Fruit fly (Drosophila melanogaster) whole organism, prepupa: ENCODE measurements around the gene CG14961.
A peak's percentile ranks its signal among the peaks of the same experiment; 100 is the strongest.

Experiments
- CG10631 ChIP-seq: fragments of 200-800 bp; sonication (Bioruptor generic); optimal IDR thresholded peaks from 2 replicates; lab custom pipeline; 2016; ENCODE audit warnings: missing biosample characterization, missing genetic modification characterization
- CG10669 ChIP-seq: fragments of 200-800 bp; sonication (Bioruptor generic); optimal IDR thresholded peaks from 3 replicates; lab custom pipeline; 2018; ENCODE audit warnings: missing biosample characterization, mild to moderate bottlenecking, missing genetic modification characterization, moderate library complexity
- CG11294 ChIP-seq: fragments of 200-800 bp; sonication (Bioruptor generic); IDR thresholded peaks from 2 replicates; pipeline ENCODE4 v1.3.6; 2022; ENCODE audit warnings: missing biosample characterization, missing genetic modification characterization
- CG11762 ChIP-seq: fragments of 200-800 bp; sonication (Bioruptor generic); optimal IDR thresholded peaks from 3 replicates; lab custom pipeline; 2016; ENCODE audit warnings: missing biosample characterization, missing genetic modification characterization; ENCODE audit not compliant: insufficient read depth
- CG15336 ChIP-seq: fragments of 200-800 bp; sonication (Bioruptor generic); IDR thresholded peaks from 2 replicates; pipeline ENCODE4 v1.3.6; 2022; ENCODE audit warnings: missing biosample characterization, missing genetic modification characterization
- CG16779 ChIP-seq: fragments of 200-800 bp; sonication (Bioruptor generic); optimal IDR thresholded peaks from 3 replicates; lab custom pipeline; 2017; ENCODE audit warnings: missing biosample characterization, mild to moderate bottlenecking, missing genetic modification characterization
- CG3032 ChIP-seq: fragments of 200-800 bp; optimal IDR thresholded peaks from 2 replicates; lab custom pipeline; 2019; ENCODE audit warnings: missing biosample characterization, mild to moderate bottlenecking, missing genetic modification characterization, moderate library complexity
- CG32006 ChIP-seq: fragments of 200-800 bp; sonication (Bioruptor generic); optimal IDR thresholded peaks from 3 replicates; lab custom pipeline; 2017; ENCODE audit warnings: missing biosample characterization, mild to moderate bottlenecking, missing genetic modification characterization
- CG3919 ChIP-seq: fragments of 200-800 bp; sonication (Bioruptor generic); optimal IDR thresholded peaks from 3 replicates; lab custom pipeline; 2016; ENCODE audit warnings: missing biosample characterization, missing genetic modification characterization
- CG4318 ChIP-seq: fragments of 200-800 bp; sonication (Bioruptor generic); optimal IDR thresholded peaks from 3 replicates; lab custom pipeline; 2017; ENCODE audit warnings: missing biosample characterization, mild to moderate bottlenecking, missing genetic modification characterization
- CG6163 ChIP-seq: fragments of 200-800 bp; sonication (Bioruptor generic); IDR thresholded peaks from 3 replicates; pipeline ENCODE4 v1.3.6; 2022; ENCODE audit warnings: missing biosample characterization, missing genetic modification characterization
- CG6276 ChIP-seq: fragments of 200-800 bp; sonication (Bioruptor generic); optimal IDR thresholded peaks from 2 replicates; lab custom pipeline; 2017; ENCODE audit warnings: missing biosample characterization, mild to moderate bottlenecking, missing genetic modification characterization
- CG6792 ChIP-seq: fragments of 200-800 bp; sonication (Bioruptor generic); optimal IDR thresholded peaks from 3 replicates; lab custom pipeline; 2016; ENCODE audit warnings: missing biosample characterization, missing genetic modification characterization
- CG6808 ChIP-seq: fragments of 200-800 bp; sonication (Bioruptor generic); optimal IDR thresholded peaks from 3 replicates; lab custom pipeline; 2017; ENCODE audit warnings: missing biosample characterization, missing genetic modification characterization, mild to moderate bottlenecking, moderate library complexity, missing genetic modification reagents
- CG6854 ChIP-seq: fragments of 200-800 bp; sonication (Bioruptor generic); optimal IDR thresholded peaks from 2 replicates; lab custom pipeline; 2017; ENCODE audit warnings: missing biosample characterization, mild to moderate bottlenecking, missing genetic modification characterization
- CG7368 ChIP-seq: fragments of 200-800 bp; sonication (Bioruptor generic); optimal IDR thresholded peaks from 3 replicates; lab custom pipeline; 2016; ENCODE audit warnings: missing biosample characterization, missing genetic modification characterization
- CG8119 ChIP-seq: fragments of 200-800 bp; sonication (Bioruptor generic); IDR thresholded peaks from 3 replicates; pipeline ENCODE4 v1.3.6; 2022; ENCODE audit warnings: missing biosample characterization, missing genetic modification characterization
- CG8319 ChIP-seq: fragments of 200-800 bp; sonication (Bioruptor generic); optimal IDR thresholded peaks from 3 replicates; lab custom pipeline; 2016; ENCODE audit warnings: missing biosample characterization, missing genetic modification characterization
- CG9139 ChIP-seq: fragments of 200-800 bp; sonication (Bioruptor generic); optimal IDR thresholded peaks from 3 replicates; lab custom pipeline; 2017; ENCODE audit warnings: missing biosample characterization, mild to moderate bottlenecking, missing genetic modification characterization
- Eip75B ChIP-seq: fragments of 200-800 bp; sonication (Bioruptor generic); optimal IDR thresholded peaks from 3 replicates; lab custom pipeline; 2016; ENCODE audit warnings: missing biosample characterization, missing genetic modification characterization
- Eip78C ChIP-seq: fragments of 200-800 bp; sonication (Bioruptor generic); peaks from one replicate; lab custom pipeline; 2016; ENCODE audit warnings: missing biosample characterization, missing genetic modification characterization
- Eip93F ChIP-seq: fragments of 200-800 bp; sonication (Bioruptor generic); optimal IDR thresholded peaks from 2 replicates; lab custom pipeline; 2016; ENCODE audit warnings: missing biosample characterization, mild to moderate bottlenecking, missing genetic modification characterization
- Ets21C ChIP-seq: fragments of 200-800 bp; sonication (Bioruptor generic); optimal IDR thresholded peaks from 3 replicates; lab custom pipeline; 2016; ENCODE audit warnings: missing biosample characterization, missing genetic modification characterization
- Ets96B ChIP-seq: fragments of 200-800 bp; optimal IDR thresholded peaks from 2 replicates; lab custom pipeline; 2019; ENCODE audit warnings: missing biosample characterization, mild to moderate bottlenecking, missing genetic modification characterization, moderate library complexity
- Gug ChIP-seq: fragments of 200-800 bp; sonication (Bioruptor generic); IDR thresholded peaks from 2 replicates; pipeline ENCODE4 v1.3.6; 2022; ENCODE audit warnings: missing biosample characterization, missing genetic modification characterization
- Hr39 ChIP-seq: fragments of 200-800 bp; sonication (Bioruptor generic); optimal IDR thresholded peaks from 2 replicates; lab custom pipeline; 2016; ENCODE audit warnings: missing biosample characterization, missing genetic modification characterization
- Hr4 ChIP-seq: fragments of 200-800 bp; sonication (Bioruptor generic); optimal IDR thresholded peaks from 3 replicates; lab custom pipeline; 2016; ENCODE audit warnings: missing biosample characterization, missing genetic modification characterization
- Lpt ChIP-seq: fragments of 200-800 bp; sonication (Bioruptor generic); optimal IDR thresholded peaks from 3 replicates; lab custom pipeline; 2016; ENCODE audit warnings: missing biosample characterization, missing genetic modification characterization
- OdsH ChIP-seq: fragments of 200-800 bp; sonication (Bioruptor generic); optimal IDR thresholded peaks from 3 replicates; lab custom pipeline; 2016; ENCODE audit warnings: missing biosample characterization, missing genetic modification characterization
- Sox14 ChIP-seq: fragments of 200-800 bp; sonication (Bioruptor generic); optimal IDR thresholded peaks from 3 replicates; lab custom pipeline; 2016; ENCODE audit warnings: missing biosample characterization, missing genetic modification characterization
- Sox15 ChIP-seq: fragments of 200-800 bp; sonication (Bioruptor generic); optimal IDR thresholded peaks from 3 replicates; lab custom pipeline; 2016; ENCODE audit warnings: missing biosample characterization, missing genetic modification characterization
- achi ChIP-seq: fragments of 200-800 bp; sonication (Bioruptor generic); optimal IDR thresholded peaks from 3 replicates; lab custom pipeline; 2016; ENCODE audit warnings: missing biosample characterization, missing genetic modification characterization
- acj6 ChIP-seq: fragments of 200-800 bp; sonication (Bioruptor generic); optimal IDR thresholded peaks from 3 replicates; lab custom pipeline; 2016; ENCODE audit warnings: missing biosample characterization, missing genetic modification characterization
- dac ChIP-seq: fragments of 200-800 bp; sonication (Bioruptor generic); optimal IDR thresholded peaks from 2 replicates; lab custom pipeline; 2017; ENCODE audit warnings: missing biosample characterization, mild to moderate bottlenecking, missing genetic modification characterization
- dsx ChIP-seq: fragments of 200-800 bp; optimal IDR thresholded peaks from 3 replicates; lab custom pipeline; 2019; ENCODE audit warnings: missing biosample characterization, mild to moderate bottlenecking, missing genetic modification characterization, moderate library complexity; ENCODE audit not compliant: poor library complexity, severe bottlenecking
- eg ChIP-seq: fragments of 200-800 bp; sonication (Bioruptor generic); IDR thresholded peaks from 3 replicates; pipeline ENCODE4 v1.3.6; 2022; ENCODE audit warnings: missing biosample characterization, missing genetic modification characterization
- fd85E ChIP-seq: fragments of 200-800 bp; sonication (Bioruptor generic); optimal IDR thresholded peaks from 3 replicates; lab custom pipeline; 2016; ENCODE audit warnings: missing biosample characterization, missing genetic modification characterization
- fkh ChIP-seq: fragments of 200-800 bp; sonication (Bioruptor generic); optimal IDR thresholded peaks from 3 replicates; lab custom pipeline; 2017; ENCODE audit warnings: missing biosample characterization, mild to moderate bottlenecking, missing genetic modification characterization, moderate library complexity
- net ChIP-seq: fragments of 200-800 bp; sonication (Bioruptor generic); optimal IDR thresholded peaks from 3 replicates; lab custom pipeline; 2016; ENCODE audit warnings: missing biosample characterization, missing genetic modification characterization
- pdm3 ChIP-seq: fragments of 200-800 bp; sonication (Bioruptor generic); optimal IDR thresholded peaks from 3 replicates; lab custom pipeline; 2016; ENCODE audit warnings: missing biosample characterization, missing genetic modification characterization
- salr ChIP-seq, 2 experiments: fragments of 200-800 bp; sonication (Bioruptor generic); optimal IDR thresholded peaks; 3 replicates each; lab custom pipeline; 2016 to 2018; ENCODE audit warnings: missing biosample characterization in 2 of 2, missing genetic modification characterization in 2 of 2, mild to moderate bottlenecking in 1 of 2
- spab ChIP-seq: fragments of 200-800 bp; sonication (Bioruptor generic); optimal IDR thresholded peaks from 2 replicates; lab custom pipeline; 2017; ENCODE audit warnings: missing biosample characterization, mild to moderate bottlenecking, missing genetic modification characterization, missing genetic modification reagents
- ss ChIP-seq, 2 experiments: fragments of 200-800 bp; sonication (Bioruptor generic); optimal IDR thresholded peaks; 2 replicates in 1 of 2; 3 replicates in 1 of 2; lab custom pipeline; 2017 to 2018; ENCODE audit warnings: mild to moderate bottlenecking in 2 of 2, missing biosample characterization in 2 of 2, missing genetic modification characterization in 2 of 2, moderate library complexity in 1 of 2
- topi ChIP-seq: fragments of 200-800 bp; sonication (Bioruptor generic); optimal IDR thresholded peaks from 3 replicates; lab custom pipeline; 2016; ENCODE audit warnings: missing biosample characterization, missing genetic modification characterization

The CG14961 gene

DNA sequence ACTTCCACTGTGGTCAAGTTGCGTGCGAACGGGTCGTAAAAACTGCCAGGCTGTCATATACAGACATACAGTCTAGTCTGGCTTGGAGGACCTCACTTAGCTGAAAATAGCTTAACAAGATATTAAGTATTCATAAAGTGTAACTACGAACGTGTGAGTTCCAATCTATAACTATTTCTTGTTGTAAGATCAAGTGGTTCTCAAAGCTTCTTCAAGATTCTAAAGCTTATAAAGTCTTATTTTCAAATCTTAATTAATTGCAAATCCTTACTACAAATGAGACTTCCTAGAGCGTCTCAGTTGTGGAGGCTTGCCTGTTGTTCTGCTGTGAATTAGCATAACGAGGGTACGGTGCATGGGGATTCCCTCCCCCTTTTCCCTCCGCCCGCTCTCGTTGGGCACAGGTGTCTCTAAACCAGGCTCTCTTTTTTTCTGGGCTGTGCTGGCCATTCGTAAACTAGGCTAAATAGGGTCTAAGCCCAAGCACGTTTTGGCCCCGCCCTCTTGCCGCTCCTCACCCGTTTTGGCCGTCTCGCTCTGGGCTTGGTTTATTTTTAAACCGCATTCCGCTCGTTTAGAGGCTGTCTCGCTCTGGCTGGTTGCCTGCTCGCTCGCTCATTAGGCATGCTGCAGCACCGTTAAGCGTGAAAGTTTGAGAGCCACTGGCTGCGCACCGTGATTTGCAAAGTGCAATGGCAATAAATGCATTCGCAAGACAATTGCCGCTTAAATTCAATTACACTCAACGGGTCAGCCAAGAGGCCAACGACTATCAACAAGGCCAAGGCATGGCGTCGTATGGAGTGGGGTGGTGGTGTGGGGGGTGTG, 8.4 kb downstream of the CG14961 start (continued):
- TF ChIP-seq CG6808 (GFP tag; lab: Kevin White, UChicago) (peak; percentile 65), ss (GFP tag; optimal IDR thresholded peaks at IDR 0.05; lab: Kevin White, UChicago) (peak; percentile 67 to 96), salr (GFP tag; optimal IDR thresholded peaks at IDR 0.05; lab: Kevin White, UChicago) (peak in 1 of 2 experiments; percentile 2)

- TF ChIP-seq spab (GFP tag; lab: Kevin White, UChicago) (peak; percentile 70), Ets96B (tag; lab: Kevin White, UChicago) (peak; percentile 79), CG6163 (GFP tag; lab: Robert Waterston, UW) (peak; percentile 41; the same call in 2 of the 3 replicates), dac (GFP tag; lab: Kevin White, UChicago) (peak; percentile 59), CG11762 (peak; percentile 37), Eip93F (GFP tag; lab: Kevin White, UChicago) (no peak), CG8319 (no peak), Eip78C (GFP tag; lab: Kevin White, UChicago) (peak; percentile 58), eg (peak; percentile 75), CG3919 (GFP tag; lab: Kevin White, UChicago) (peak; percentile 55), acj6 (GFP tag; lab: Kevin White, UChicago) (no peak), Sox15 (GFP tag; lab: Kevin White, UChicago) (no peak), dsx (GFP tag; lab: Kevin White, UChicago) (no peak), CG32006 (GFP tag; lab: Kevin White, UChicago) (peak; percentile 85), Lpt (GFP tag; lab: Kevin White, UChicago) (peak; percentile 1), CG8119 (GFP tag; lab: Robert Waterston, UW) (peak; percentile 89), OdsH (GFP tag; lab: Kevin White, UChicago) (peak; percentile 48), CG6854 (GFP tag; lab: Kevin White, UChicago) (no peak), Eip75B (GFP tag; lab: Kevin White, UChicago) (no peak), CG7368 (GFP tag; lab: Kevin White, UChicago) (peak; percentile 8), CG6808 (GFP tag; lab: Kevin White, UChicago) (peak; percentile 70), CG9139 (GFP tag; lab: Kevin White, UChicago) (peak; percentile 44), Ets21C (GFP tag; lab: Kevin White, UChicago) (no peak), Sox14 (GFP tag; lab: Kevin White, UChicago) (peak; percentile 44), salr (GFP tag; optimal IDR thresholded peaks at IDR 0.05; lab: Kevin White, UChicago) (peak in 1 of 2 experiments; percentile 51), CG15336 (GFP tag; lab: Robert Waterston, UW) (peak; percentile 77), Hr4 (GFP tag; lab: Kevin White, UChicago) (peak; percentile 76), fkh (no peak), Gug (GFP tag; lab: Robert Waterston, UW) (no peak; the same call in 1 of the 2 replicates), CG16779 (tag; lab: Kevin White, UChicago) (peak; percentile 30), Hr39 (GFP tag; lab: Kevin White, UChicago) (no peak), CG10631 (peak; percentile 8), net (GFP tag; lab: Kevin White, UChicago) (peak; percentile 12), fd85E (no peak), CG3032 (peak; percentile 77), CG4318 (GFP tag; lab: Kevin White, UChicago) (peak; percentile 65), pdm3 (peak; percentile 23), topi (peak; percentile 18), achi (GFP tag; lab: Kevin White, UChicago) (peak; percentile 40), CG6792 (no peak), CG11294 (no peak; the same call in 1 of the 2 replicates), CG10669 (GFP tag; lab: Kevin White, UChicago) (peak; percentile 75), CG6276 (GFP tag; lab: Kevin White, UChicago) (peak; percentile 78)
Measured at dm6 chr3L:3338882-3339590, 9.2 kb downstream of the CG14961 start.
